Worm (Caenorhabditis elegans) whole organism, young adult: ENCODE data around the gene abts-4.

Experiments
- B0261.1 ChIP-seq: sonication (generic microtip); optimal IDR thresholded peaks from 2 replicates; lab custom pipeline; 2016; ENCODE audit warnings: mild to moderate bottlenecking, missing genetic modification characterization, moderate library complexity, missing compliant biosample characterization
- C06A6.2 ChIP-seq: fragments of 200-800 bp; sonication (Bioruptor generic); conservative IDR thresholded peaks from 2 replicates; pipeline ENCODE4 v1.3.6; 2022; ENCODE audit warnings: missing genetic modification characterization, missing compliant biosample characterization
- F10E7.11 ChIP-seq: sonication (generic microtip); optimal IDR thresholded peaks from 2 replicates; lab custom pipeline; 2017; ENCODE audit warnings: mild to moderate bottlenecking, missing genetic modification characterization, moderate library complexity, missing compliant biosample characterization
- F23B12.7 ChIP-seq: sonication (generic microtip); optimal IDR thresholded peaks from 2 replicates; lab custom pipeline; 2017; ENCODE audit warnings: missing genetic modification characterization, mild to moderate bottlenecking, missing compliant biosample characterization, antibody characterized with exemption, moderate library complexity; ENCODE audit not compliant: insufficient read depth
- F49E8.2 ChIP-seq: sonication (generic microtip); optimal IDR thresholded peaks from 3 replicates; lab custom pipeline; 2017; ENCODE audit warnings: missing genetic modification characterization, mild to moderate bottlenecking, missing compliant biosample characterization, antibody characterized with exemption, moderate library complexity; ENCODE audit not compliant: insufficient read depth
- Y53G8AR.9 ChIP-seq: fragments of 200-800 bp; sonication (Bioruptor generic); conservative IDR thresholded peaks from 2 replicates; pipeline ENCODE4 v1.3.6; 2022; ENCODE audit warnings: missing genetic modification reagents, missing genetic modification characterization, missing compliant biosample characterization
- Y56A3A.18 ChIP-seq: fragments of 200-800 bp; sonication (Bioruptor generic); IDR thresholded peaks from 2 replicates; pipeline ENCODE4 v1.3.6; 2022; ENCODE audit warnings: missing genetic modification reagents, missing genetic modification characterization, missing compliant biosample characterization
- Y79H2A.3 ChIP-seq: fragments of 200-800 bp; sonication (Bioruptor generic); conservative IDR thresholded peaks from 2 replicates; pipeline ENCODE4 v1.3.6; 2022; ENCODE audit warnings: missing genetic modification reagents, missing genetic modification characterization, missing compliant biosample characterization
- ZK185.1 ChIP-seq: sonication (generic microtip); optimal IDR thresholded peaks from 2 replicates; lab custom pipeline; 2016; ENCODE audit warnings: mild to moderate bottlenecking, missing genetic modification characterization, missing compliant biosample characterization; ENCODE audit not compliant: poor library complexity, severe bottlenecking
- aptf-3 ChIP-seq: fragments of 200-800 bp; sonication (Bioruptor generic); IDR thresholded peaks from 2 replicates; pipeline ENCODE4 v1.3.6; 2022; ENCODE audit warnings: missing genetic modification characterization, missing compliant biosample characterization
- atf-7 ChIP-seq: sonication (generic microtip); optimal IDR thresholded peaks from 2 replicates; lab custom pipeline; 2017; ENCODE audit warnings: mild to moderate bottlenecking, missing genetic modification characterization, missing compliant biosample characterization
- cebp-1 ChIP-seq, 2 experiments: fragments of 200-800 bp in 1 of 2; sonication (Bioruptor generic) in 1 of 2; sonication (generic microtip) in 1 of 2; IDR thresholded peaks in 1 of 2; optimal IDR thresholded peaks in 1 of 2; 2 replicates each; pipeline versions ENCODE4 v1.3.6 to Lab custom; 2017 to 2022; ENCODE audit warnings: missing compliant biosample characterization in 2 of 2, missing genetic modification characterization in 2 of 2, mild to moderate bottlenecking in 1 of 2, missing genetic modification reagents in 1 of 2, moderate library complexity in 1 of 2
- cebp-2 ChIP-seq: fragments of 200-800 bp; sonication (Bioruptor generic); IDR thresholded peaks from 2 replicates; pipeline ENCODE4 v1.3.6; 2022; ENCODE audit warnings: missing genetic modification characterization, missing compliant biosample characterization
- ekl-4 ChIP-seq: fragments of 200-800 bp; sonication (Bioruptor generic); IDR thresholded peaks from 2 replicates; pipeline ENCODE4 v1.3.6; 2022; ENCODE audit warnings: missing genetic modification reagents, missing genetic modification characterization, missing compliant biosample characterization
- ets-4 ChIP-seq: fragments of 200-800 bp; sonication (Bioruptor generic); optimal IDR thresholded peaks from 2 replicates; lab custom pipeline; 2018; ENCODE audit warnings: mild to moderate bottlenecking, missing genetic modification characterization, missing compliant biosample characterization
- hmg-1.2 ChIP-seq: fragments of 200-800 bp; sonication (Bioruptor generic); IDR thresholded peaks from 2 replicates; pipeline ENCODE4 v1.3.6; 2022; ENCODE audit warnings: missing genetic modification reagents, missing genetic modification characterization, missing compliant biosample characterization
- hmg-20 ChIP-seq: fragments of 200-800 bp; sonication (Bioruptor generic); IDR thresholded peaks from 2 replicates; pipeline ENCODE4 v1.3.6; 2022; ENCODE audit warnings: missing genetic modification reagents, missing genetic modification characterization, missing compliant biosample characterization
- let-526 ChIP-seq: fragments of 200-800 bp; sonication (Bioruptor generic); IDR thresholded peaks from 2 replicates; pipeline ENCODE4 v1.3.6; 2022; ENCODE audit warnings: missing genetic modification reagents, missing genetic modification characterization, missing compliant biosample characterization
- let-607 ChIP-seq, 2 experiments: fragments of 200-800 bp in 1 of 2; sonication (Bioruptor generic) in 1 of 2; sonication (generic microtip) in 1 of 2; optimal IDR thresholded peaks; 2 replicates each; lab custom pipeline; 2016 to 2018; ENCODE audit warnings: mild to moderate bottlenecking in 2 of 2, missing compliant biosample characterization in 2 of 2, missing genetic modification characterization in 2 of 2, moderate library complexity in 2 of 2, missing genotype in 1 of 2
- madf-10 ChIP-seq: sonication (generic microtip); optimal IDR thresholded peaks from 2 replicates; lab custom pipeline; 2016; ENCODE audit warnings: mild to moderate bottlenecking, missing genetic modification characterization, missing compliant biosample characterization
- madf-6 ChIP-seq: fragments of 200-800 bp; sonication (Bioruptor generic); IDR thresholded peaks from 2 replicates; pipeline ENCODE4 v1.3.6; 2022; ENCODE audit warnings: missing genetic modification reagents, missing genetic modification characterization, missing compliant biosample characterization
- mel-28 ChIP-seq: sonication (generic microtip); optimal IDR thresholded peaks from 2 replicates; lab custom pipeline; 2016; ENCODE audit warnings: borderline replicate concordance, mild to moderate bottlenecking, missing genetic modification characterization, missing compliant biosample characterization
- nfyb-1 ChIP-seq: fragments of 200-800 bp; sonication (Bioruptor generic); IDR thresholded peaks from 2 replicates; pipeline ENCODE4 v1.3.6; 2022; ENCODE audit warnings: missing genetic modification reagents, missing genetic modification characterization, missing compliant biosample characterization
- nhr-80 ChIP-seq: sonication (generic microtip); optimal IDR thresholded peaks from 2 replicates; lab custom pipeline; 2016; ENCODE audit warnings: missing genetic modification characterization, missing compliant biosample characterization
- repo-1 ChIP-seq: sonication (generic microtip); optimal IDR thresholded peaks from 2 replicates; lab custom pipeline; 2017; ENCODE audit warnings: mild to moderate bottlenecking, missing genetic modification characterization, missing compliant biosample characterization
- snpc-1.1 ChIP-seq: sonication (generic microtip); optimal IDR thresholded peaks from 2 replicates; lab custom pipeline; 2017; ENCODE audit warnings: missing genetic modification characterization, mild to moderate bottlenecking, missing compliant biosample characterization, antibody characterized with exemption, moderate library complexity, missing genotype, missing genetic modification reagents; ENCODE audit not compliant: insufficient read depth
- somi-1 ChIP-seq: fragments of 200-800 bp; sonication (Bioruptor generic); optimal IDR thresholded peaks from 2 replicates; lab custom pipeline; 2018; ENCODE audit warnings: mild to moderate bottlenecking, missing genetic modification characterization, missing compliant biosample characterization
- zim-3 ChIP-seq: sonication (generic microtip); optimal IDR thresholded peaks from 2 replicates; lab custom pipeline; 2017; ENCODE audit warnings: mild to moderate bottlenecking, missing genetic modification characterization, moderate library complexity, missing compliant biosample characterization
- ztf-3 ChIP-seq: fragments of 200-800 bp; sonication (Bioruptor generic); optimal IDR thresholded peaks from 2 replicates; lab custom pipeline; 2018; ENCODE audit warnings: mild to moderate bottlenecking, missing genetic modification characterization, missing compliant biosample characterization

Gene abts-4

ce11 chrX:6804405-6804804 is 42.9 kb upstream of the abts-4 start:
- TF ChIP-seq snpc-1.1 (no peak), C06A6.2 (peak; percentile 44; the same call in 1 of the 2 replicates), F23B12.7 (tag; lab: Kevin White, UChicago) (no peak)

- TF ChIP-seq ekl-4 (GFP tag; lab: Robert Waterston, UW): no peak
- TF ChIP-seq B0261.1: no peak
- no peak for TF ChIP-seq zim-3 (tag; lab: Kevin White, UChicago)
- no peak for TF ChIP-seq mel-28 (tag; lab: Kevin White, UChicago)
- no peak for TF ChIP-seq hmg-1.2 (GFP tag; lab: Robert Waterston, UW)
- no peak for TF ChIP-seq aptf-3 (GFP tag; lab: Robert Waterston, UW)
These were observed 40.0 kb upstream of the abts-4 start for ce11 chrX:6801546-6801945.

DNA sequence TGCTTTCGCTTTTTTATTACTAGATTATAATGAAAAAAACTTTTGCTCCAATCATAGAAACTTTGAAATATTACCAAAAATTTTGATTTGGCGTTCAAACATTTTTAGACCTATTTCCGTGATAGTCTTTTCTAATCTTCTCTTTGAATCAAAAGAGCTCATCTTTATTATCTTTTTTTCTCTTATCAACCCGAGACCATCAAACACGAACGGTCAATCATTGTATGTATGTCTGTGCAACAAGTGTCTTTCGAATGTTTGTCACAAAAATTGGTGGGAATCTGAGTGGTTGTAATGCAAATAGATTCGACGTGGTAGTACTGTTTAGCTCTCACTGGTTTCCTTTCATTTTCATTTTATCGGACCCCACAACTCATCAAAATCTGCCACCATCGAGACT is 38.2 kb upstream of the abts-4 start, which contains the start of gene M03A8.3:
TSS of gene M03A8.3 (plus strand) at position 278 of the 400 bp plus-strand sequence.
- TF ChIP-seq ets-4 (GFP tag; lab: Kevin White, UChicago) (no peak), madf-6 (GFP tag; lab: Robert Waterston, UW) (no peak), F10E7.11 (no peak), nhr-80 (tag; lab: Kevin White, UChicago) (peak; percentile 46), hmg-20 (no peak)

DNA sequence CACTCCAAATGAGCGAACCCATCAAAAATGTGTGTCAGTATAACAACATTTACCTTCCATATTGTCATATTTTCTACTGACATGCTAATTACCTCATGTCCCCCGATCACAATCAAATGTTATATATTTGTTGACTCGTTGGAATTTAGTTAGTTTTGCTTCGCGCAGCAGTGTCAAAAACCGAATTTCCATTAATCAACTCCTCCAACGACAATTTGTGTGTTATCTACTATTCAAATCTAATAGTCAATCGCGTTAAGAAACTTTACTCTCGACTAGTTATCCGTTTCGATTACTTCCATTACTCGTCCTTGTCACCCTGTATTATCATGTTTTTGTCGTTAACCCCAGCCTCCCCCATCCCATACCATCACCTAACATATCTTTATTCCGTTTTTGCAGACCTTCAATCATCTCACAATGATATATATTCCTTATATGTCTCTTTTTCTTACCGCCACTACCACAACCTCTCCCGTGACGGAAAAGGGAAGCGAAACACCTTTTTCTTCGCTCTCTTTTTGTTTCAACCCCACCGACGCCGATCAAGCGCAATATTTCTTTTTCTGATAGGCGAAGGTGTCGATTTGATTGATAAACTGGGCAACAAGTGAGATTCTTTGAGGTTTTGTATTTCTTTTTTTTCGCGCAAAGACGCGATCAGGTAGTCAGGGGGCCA is 34.4 kb upstream of the abts-4 start:
- peak; percentile 28 for TF ChIP-seq nhr-80 (tag; lab: Kevin White, UChicago)
- TF ChIP-seq repo-1: no peak
- TF ChIP-seq B0261.1: no peak
- no peak for TF ChIP-seq F49E8.2
- TF ChIP-seq cebp-1 (GFP tag; IDR thresholded peaks at IDR 0.05; lab: Robert Waterston, UW): no peak
- TF ChIP-seq cebp-1 (tag; optimal IDR thresholded peaks at IDR 0.05; lab: Kevin White, UChicago): peak; percentile 48
- TF ChIP-seq madf-6 (GFP tag; lab: Robert Waterston, UW): no peak

DNA sequence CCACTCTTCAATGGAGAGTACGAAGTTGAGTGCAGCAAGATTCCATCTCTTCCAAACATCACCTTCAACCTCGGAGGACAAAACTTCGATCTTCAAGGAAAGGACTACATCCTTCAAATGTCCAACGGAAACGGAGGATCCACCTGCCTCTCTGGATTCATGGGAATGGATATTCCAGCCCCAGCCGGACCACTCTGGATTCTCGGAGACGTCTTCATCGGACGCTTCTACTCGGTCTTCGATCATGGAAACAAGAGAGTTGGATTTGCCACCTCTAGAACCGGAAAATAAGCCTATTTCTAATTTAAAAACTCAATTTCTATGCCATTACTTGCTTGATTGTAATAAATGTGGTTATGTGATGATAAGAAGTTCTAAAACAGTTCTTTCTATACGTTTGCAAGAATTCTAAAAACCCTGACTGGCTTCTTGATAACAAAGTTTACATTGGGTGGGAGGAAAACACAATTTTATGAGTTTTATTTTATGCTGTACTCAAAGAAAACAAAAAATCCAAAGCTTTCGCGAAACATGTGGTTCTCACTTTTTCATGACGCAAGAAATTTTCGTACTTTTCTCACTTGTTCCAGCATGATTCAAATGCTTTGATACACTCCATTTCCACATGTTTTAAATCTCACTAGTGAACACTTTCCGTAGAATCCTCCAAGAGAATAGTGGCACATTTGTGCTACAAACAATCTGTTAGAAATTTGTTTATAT is 30.9 kb upstream of the abts-4 start:
- TF ChIP-seq atf-7 (tag; lab: Kevin White, UChicago): peak; percentile 23
- peak; percentile 68 for TF ChIP-seq madf-10 (tag; lab: Kevin White, UChicago)
- no peak for TF ChIP-seq ztf-3 (GFP tag; lab: Kevin White, UChicago)
- peak; percentile 65; the same call in 1 of the 2 replicates for TF ChIP-seq Y56A3A.18 (GFP tag; lab: Robert Waterston, UW)
- no peak for TF ChIP-seq somi-1 (GFP tag; lab: Kevin White, UChicago)
- TF ChIP-seq let-526 (GFP tag; lab: Robert Waterston, UW): 0 out of 2 replicates have a peak, but pooled peaks have one; percentile 15
- 0 out of 2 replicates have a peak, but pooled peaks have one; percentile 27 for TF ChIP-seq cebp-1 (GFP tag; IDR thresholded peaks at IDR 0.05; lab: Robert Waterston, UW)
- peak; percentile 31 for TF ChIP-seq cebp-1 (tag; optimal IDR thresholded peaks at IDR 0.05; lab: Kevin White, UChicago)
- peak; percentile 8 for TF ChIP-seq ZK185.1 (tag; lab: Kevin White, UChicago)
- TF ChIP-seq nfyb-1 (GFP tag; lab: Robert Waterston, UW): peak; percentile 75; the same call in 1 of the 2 replicates
- peak; percentile 90 for TF ChIP-seq Y53G8AR.9
- TF ChIP-seq Y79H2A.3 (GFP tag; lab: Robert Waterston, UW): 0 out of 2 replicates have a peak, but pooled peaks have one; percentile 26
- peak; percentile 63 for TF ChIP-seq nhr-80 (tag; lab: Kevin White, UChicago)
- peak in 1 of 2 experiments; percentile 10 for TF ChIP-seq let-607 (tag; optimal IDR thresholded peaks at IDR 0.05; lab: Kevin White, UChicago)
- TF ChIP-seq cebp-2 (GFP tag; lab: Robert Waterston, UW): no peak
